Worm (Caenorhabditis elegans) whole organism, L3 larva: ENCODE results near the gene B0524.5.

Experiments used
- R02D3.7 ChIP-seq: fragments of 150-350 bp; optimal IDR thresholded peaks from 2 replicates; lab custom pipeline; 2014; ENCODE audit warnings: missing biosample characterization, missing genetic modification characterization
- ZK546.5 ChIP-seq: sonication (generic microtip); optimal IDR thresholded peaks from 2 replicates; lab custom pipeline; 2017; ENCODE audit warnings: missing biosample characterization, missing genetic modification characterization
- aly-2 ChIP-seq: fragments of 150-350 bp; optimal IDR thresholded peaks from 2 replicates; lab custom pipeline; 2014; ENCODE audit warnings: missing biosample characterization, missing genetic modification characterization
- ama-1 ChIP-seq: fragments of 150-350 bp; optimal IDR thresholded peaks from 2 replicates; lab custom pipeline; 2018
- ceh-16 ChIP-seq: sonication (generic microtip); optimal IDR thresholded peaks from 2 replicates; lab custom pipeline; 2017; ENCODE audit warnings: missing biosample characterization, missing genetic modification characterization
- ceh-28 ChIP-seq: fragments of 150-350 bp; optimal IDR thresholded peaks from 2 replicates; lab custom pipeline; 2014; ENCODE audit warnings: missing biosample characterization, missing genetic modification reagents, missing genetic modification characterization
- ceh-82 ChIP-seq: fragments of 150-350 bp; optimal IDR thresholded peaks from 2 replicates; lab custom pipeline; 2014; ENCODE audit warnings: missing biosample characterization, missing genetic modification characterization
- ceh-9 ChIP-seq: sonication (generic microtip); optimal IDR thresholded peaks from 2 replicates; lab custom pipeline; 2018; ENCODE audit warnings: missing biosample characterization, missing genetic modification characterization
- daf-12 ChIP-seq: fragments of 150-350 bp; optimal IDR thresholded peaks from 2 replicates; lab custom pipeline; 2014; ENCODE audit warnings: missing biosample characterization, missing genetic modification reagents, missing genetic modification characterization
- egl-5 ChIP-seq: fragments of 150-350 bp; optimal IDR thresholded peaks from 2 replicates; lab custom pipeline; 2017; ENCODE audit warnings: missing biosample characterization, missing genetic modification reagents, missing genetic modification characterization, inconsistent platforms
- elt-1 ChIP-seq: fragments of 150-350 bp; optimal IDR thresholded peaks from 2 replicates; lab custom pipeline; 2014; ENCODE audit warnings: missing biosample characterization, missing genetic modification characterization
- elt-2 ChIP-seq: sonication (generic microtip); optimal IDR thresholded peaks from 2 replicates; lab custom pipeline; 2016; ENCODE audit warnings: missing genetic modification reagents, mild to moderate bottlenecking, missing genetic modification characterization, missing compliant biosample characterization
- elt-3 ChIP-seq, 3 experiments: fragments of 150-350 bp in 1 of 3; sonication (generic microtip) in 2 of 3; optimal IDR thresholded peaks; 2 replicates in 2 of 3; 4 replicates in 1 of 3; lab custom pipeline; 2014 to 2017; ENCODE audit warnings: missing biosample characterization in 3 of 3, missing genetic modification characterization in 3 of 3
- eor-1 ChIP-seq, 2 experiments: fragments of 150-350 bp; optimal IDR thresholded peaks; 2 replicates each; lab custom pipeline; 2014 to 2018; ENCODE audit warnings: missing biosample characterization in 2 of 2, missing genetic modification characterization in 2 of 2
- hmg-11 ChIP-seq: sonication (generic microtip); optimal IDR thresholded peaks from 2 replicates; lab custom pipeline; 2016; ENCODE audit warnings: missing genetic modification characterization, missing compliant biosample characterization
- jun-1 ChIP-seq: fragments of 150-350 bp; optimal IDR thresholded peaks from 2 replicates; lab custom pipeline; 2014; ENCODE audit warnings: missing biosample characterization, missing genetic modification reagents, missing genetic modification characterization
- lin-15B ChIP-seq: fragments of 150-350 bp; optimal IDR thresholded peaks from 2 replicates; lab custom pipeline; 2014; ENCODE audit warnings: missing biosample characterization, missing genetic modification characterization
- lin-39 ChIP-seq: fragments of 150-350 bp; optimal IDR thresholded peaks from 2 replicates; lab custom pipeline; 2018; ENCODE audit warnings: missing biosample characterization, missing genetic modification reagents, missing genetic modification characterization
- lsy-12 ChIP-seq: sonication (generic microtip); optimal IDR thresholded peaks from 2 replicates; lab custom pipeline; 2016; ENCODE audit warnings: mild to moderate bottlenecking, missing genetic modification characterization, missing compliant biosample characterization
- mdl-1 ChIP-seq: fragments of 150-350 bp; optimal IDR thresholded peaks from 2 replicates; lab custom pipeline; 2014; ENCODE audit warnings: missing biosample characterization, missing genetic modification characterization
- nfya-1 ChIP-seq: sonication (generic microtip); optimal IDR thresholded peaks from 2 replicates; lab custom pipeline; 2017; ENCODE audit warnings: missing genetic modification characterization, mild to moderate bottlenecking, missing compliant biosample characterization, antibody characterized with exemption, moderate library complexity; ENCODE audit not compliant: insufficient read depth
- nhr-11 ChIP-seq: fragments of 150-350 bp; optimal IDR thresholded peaks from 2 replicates; lab custom pipeline; 2014; ENCODE audit warnings: missing biosample characterization, missing genetic modification characterization
- nhr-12 ChIP-seq: fragments of 150-350 bp; optimal IDR thresholded peaks from 2 replicates; lab custom pipeline; 2014; ENCODE audit warnings: missing biosample characterization, missing genetic modification characterization
- nhr-237 ChIP-seq: fragments of 150-350 bp; optimal IDR thresholded peaks from 2 replicates; lab custom pipeline; 2014; ENCODE audit warnings: missing biosample characterization, missing genetic modification characterization
- nhr-25 ChIP-seq: sonication (generic microtip); optimal IDR thresholded peaks from 2 replicates; lab custom pipeline; 2017; ENCODE audit warnings: missing biosample characterization, missing genetic modification characterization
- nhr-28 ChIP-seq: fragments of 150-350 bp; optimal IDR thresholded peaks from 2 replicates; lab custom pipeline; 2014; ENCODE audit warnings: missing biosample characterization, missing genetic modification characterization
- nhr-67 ChIP-seq: fragments of 150-350 bp; optimal IDR thresholded peaks from 2 replicates; lab custom pipeline; 2014; ENCODE audit warnings: missing biosample characterization, missing genetic modification characterization
- nhr-76 ChIP-seq: fragments of 150-350 bp; sonication (generic microtip); optimal IDR thresholded peaks from 5 replicates; lab custom pipeline; 2014; ENCODE audit warnings: missing biosample characterization, missing genetic modification characterization
- nhr-77 ChIP-seq: fragments of 150-350 bp; optimal IDR thresholded peaks from 2 replicates; lab custom pipeline; 2014; ENCODE audit warnings: missing biosample characterization, missing genetic modification characterization
- pqm-1 ChIP-seq: fragments of 150-350 bp; optimal IDR thresholded peaks from 2 replicates; lab custom pipeline; 2017; ENCODE audit warnings: missing biosample characterization, missing genetic modification characterization, inconsistent platforms
- sea-2 ChIP-seq: fragments of 150-350 bp; sonication (generic microtip); optimal IDR thresholded peaks from 4 replicates; lab custom pipeline; 2014; ENCODE audit warnings: missing biosample characterization, missing genetic modification reagents, missing genetic modification characterization
- skn-1 ChIP-seq: fragments of 150-350 bp; optimal IDR thresholded peaks from 2 replicates; lab custom pipeline; 2014; ENCODE audit warnings: missing biosample characterization, missing genetic modification characterization
- snpc-4 ChIP-seq: fragments of 150-350 bp; optimal IDR thresholded peaks from 2 replicates; lab custom pipeline; 2014; ENCODE audit warnings: missing biosample characterization, missing genetic modification characterization
- tbx-2 ChIP-seq: sonication (generic microtip); optimal IDR thresholded peaks from 2 replicates; lab custom pipeline; 2016; ENCODE audit warnings: mild to moderate bottlenecking, missing genetic modification characterization, missing compliant biosample characterization
- unc-39 ChIP-seq: sonication (generic microtip); optimal IDR thresholded peaks from 4 replicates; lab custom pipeline; 2017; ENCODE audit warnings: missing biosample characterization, missing genetic modification characterization
- unc-62 ChIP-seq: fragments of 150-350 bp; sonication (generic microtip); optimal IDR thresholded peaks from 4 replicates; lab custom pipeline; 2014; ENCODE audit warnings: missing biosample characterization, missing genetic modification reagents, missing genetic modification characterization
- zag-1 ChIP-seq: fragments of 150-350 bp; optimal IDR thresholded peaks from 2 replicates; lab custom pipeline; 2014; ENCODE audit warnings: missing biosample characterization, missing genetic modification characterization
- ztf-11 ChIP-seq: fragments of 150-350 bp; optimal IDR thresholded peaks from 2 replicates; lab custom pipeline; 2014; ENCODE audit warnings: missing biosample characterization, missing genetic modification characterization
- ztf-4 ChIP-seq: fragments of 150-350 bp; optimal IDR thresholded peaks from 2 replicates; lab custom pipeline; 2014; ENCODE audit warnings: missing biosample characterization, missing genetic modification characterization

Gene B0524.5

ce11 chrIII:1893851-1894250 lies at the start of gene B0524.5, which contains the start of gene B0524.2:
B0524.5 (minus strand) TSS chrIII:1893890.
B0524.2 (plus strand) TSS chrIII:1894057.
- peak; percentile 83 for TF ChIP-seq ceh-28
- TF ChIP-seq egl-5 (tag; lab: Kevin White, UChicago), result no peak
- TF ChIP-seq, all 47 proteins: peak for 1

ce11 chrIII:1943488-1943887 lies 49.8 kb upstream of the B0524.5 start, which contains the start of gene F53A3.1:
F53A3.1 (minus strand) TSS chrIII:1943637.
- peak; percentile 17 for TF ChIP-seq lin-39 (tag; lab: Kevin White, UChicago)
- no peak for TF ChIP-seq eor-1 (tag; optimal IDR thresholded peaks at IDR 0.05; lab: Kevin White, UChicago)

ce11 chrIII:1939625-1939988 lies 45.9 kb upstream of the B0524.5 start:
- TF ChIP-seq ceh-82 (no peak), zag-1 (no peak), nhr-12 (tag; lab: Kevin White, UChicago) (no peak), lin-15B (no peak), elt-2 (tag; lab: Kevin White, UChicago) (no peak), elt-1 (tag; lab: Kevin White, UChicago) (no peak), nhr-237 (tag; lab: Kevin White, UChicago) (no peak), unc-39 (tag; lab: Kevin White, UChicago) (no peak), nhr-28 (tag; lab: Kevin White, UChicago) (no peak), ztf-4 (tag; lab: Kevin White, UChicago) (no peak), ztf-11 (no peak), mdl-1 (tag; lab: Kevin White, UChicago) (no peak), pqm-1 (tag; lab: Kevin White, UChicago) (no peak), nhr-25 (tag; lab: Kevin White, UChicago) (no peak), nhr-77 (tag; lab: Kevin White, UChicago) (no peak), tbx-2 (tag; lab: Kevin White, UChicago) (no peak)

- TF ChIP-seq ceh-28, result peak; percentile 96
- no peak for TF ChIP-seq nhr-237 (tag; lab: Kevin White, UChicago)
- TF ChIP-seq elt-2 (tag; lab: Kevin White, UChicago), result no peak
- TF ChIP-seq nhr-12 (tag; lab: Kevin White, UChicago), result no peak
- TF ChIP-seq daf-12, result no peak
- no peak for TF ChIP-seq aly-2 (tag; lab: Kevin White, UChicago)
Observed at ce11 chrIII:1938712-1939624, 45.3 kb upstream of the B0524.5 start.

ce11 chrIII:1937879-1938438 lies 44.3 kb upstream of the B0524.5 start:
- TF ChIP-seq nhr-67 (tag; lab: Kevin White, UChicago) (no peak), sea-2 (GFP tag; lab: Kevin White, UChicago) (no peak), nfya-1 (no peak), skn-1 (tag; lab: Kevin White, UChicago) (no peak), nhr-76 (tag; lab: Kevin White, UChicago) (no peak), lsy-12 (tag; lab: Kevin White, UChicago) (no peak), ceh-9 (tag; lab: Kevin White, UChicago) (no peak), ceh-28 (no peak)

ce11 chrIII:1934141-1934540 lies 40.5 kb upstream of the B0524.5 start:
- TF ChIP-seq jun-1 (tag; lab: Kevin White, UChicago) (no peak), ZK546.5 (tag; lab: Kevin White, UChicago) (no peak), hmg-11 (tag; lab: Kevin White, UChicago) (no peak), nhr-11 (tag; lab: Kevin White, UChicago) (no peak), elt-3 (tag; optimal IDR thresholded peaks at IDR 0.05; lab: Kevin White, UChicago) (no peak), snpc-4 (tag; lab: Kevin White, UChicago) (no peak), skn-1 (tag; lab: Kevin White, UChicago) (no peak), unc-62 (no peak), nhr-28 (tag; lab: Kevin White, UChicago) (no peak), nhr-237 (tag; lab: Kevin White, UChicago) (no peak), nfya-1 (no peak), ama-1 (lab: Kevin White, UChicago) (no peak), ceh-16 (tag; lab: Kevin White, UChicago) (no peak), zag-1 (no peak), nhr-12 (tag; lab: Kevin White, UChicago) (no peak), egl-5 (tag; lab: Kevin White, UChicago) (no peak), tbx-2 (tag; lab: Kevin White, UChicago) (no peak), R02D3.7 (tag; lab: Kevin White, UChicago) (no peak)
